Fruit fly (Drosophila melanogaster) whole organism, prepupa: ENCODE measurements around the gene CG42747.

Experiments
- Blimp-1 ChIP-seq: fragments of 200-800 bp; sonication (Bioruptor generic); optimal IDR thresholded peaks from 3 replicates; lab custom pipeline; 2017; ENCODE audit warnings: missing biosample characterization, missing genetic modification characterization, mild to moderate bottlenecking, moderate library complexity, missing genetic modification reagents
- CG10631 ChIP-seq: fragments of 200-800 bp; sonication (Bioruptor generic); optimal IDR thresholded peaks from 2 replicates; lab custom pipeline; 2016; ENCODE audit warnings: missing biosample characterization, missing genetic modification characterization
- CG10669 ChIP-seq: fragments of 200-800 bp; sonication (Bioruptor generic); optimal IDR thresholded peaks from 3 replicates; lab custom pipeline; 2018; ENCODE audit warnings: missing biosample characterization, mild to moderate bottlenecking, missing genetic modification characterization, moderate library complexity
- CG11762 ChIP-seq: fragments of 200-800 bp; sonication (Bioruptor generic); optimal IDR thresholded peaks from 3 replicates; lab custom pipeline; 2016; ENCODE audit warnings: missing biosample characterization, missing genetic modification characterization; ENCODE audit not compliant: insufficient read depth
- CG16779 ChIP-seq: fragments of 200-800 bp; sonication (Bioruptor generic); optimal IDR thresholded peaks from 3 replicates; lab custom pipeline; 2017; ENCODE audit warnings: missing biosample characterization, mild to moderate bottlenecking, missing genetic modification characterization
- CG32006 ChIP-seq: fragments of 200-800 bp; sonication (Bioruptor generic); optimal IDR thresholded peaks from 3 replicates; lab custom pipeline; 2017; ENCODE audit warnings: missing biosample characterization, mild to moderate bottlenecking, missing genetic modification characterization
- CG34406 ChIP-seq: fragments of 200-800 bp; sonication (Bioruptor generic); optimal IDR thresholded peaks from 3 replicates; lab custom pipeline; 2016; ENCODE audit warnings: missing biosample characterization, missing genetic modification characterization
- CG3919 ChIP-seq: fragments of 200-800 bp; sonication (Bioruptor generic); optimal IDR thresholded peaks from 3 replicates; lab custom pipeline; 2016; ENCODE audit warnings: missing biosample characterization, missing genetic modification characterization
- CG6163 ChIP-seq: fragments of 200-800 bp; sonication (Bioruptor generic); IDR thresholded peaks from 3 replicates; pipeline ENCODE4 v1.3.6; 2022; ENCODE audit warnings: missing biosample characterization, missing genetic modification characterization
- CG6276 ChIP-seq: fragments of 200-800 bp; sonication (Bioruptor generic); optimal IDR thresholded peaks from 2 replicates; lab custom pipeline; 2017; ENCODE audit warnings: missing biosample characterization, mild to moderate bottlenecking, missing genetic modification characterization
- CG6854 ChIP-seq: fragments of 200-800 bp; sonication (Bioruptor generic); optimal IDR thresholded peaks from 2 replicates; lab custom pipeline; 2017; ENCODE audit warnings: missing biosample characterization, mild to moderate bottlenecking, missing genetic modification characterization
- CG8119 ChIP-seq: fragments of 200-800 bp; sonication (Bioruptor generic); IDR thresholded peaks from 3 replicates; pipeline ENCODE4 v1.3.6; 2022; ENCODE audit warnings: missing biosample characterization, missing genetic modification characterization
- CG8632 ChIP-seq: fragments of 200-800 bp; sonication (Bioruptor generic); optimal IDR thresholded peaks from 3 replicates; lab custom pipeline; 2016; ENCODE audit warnings: missing biosample characterization, missing genetic modification characterization
- CG9139 ChIP-seq: fragments of 200-800 bp; sonication (Bioruptor generic); optimal IDR thresholded peaks from 3 replicates; lab custom pipeline; 2017; ENCODE audit warnings: missing biosample characterization, mild to moderate bottlenecking, missing genetic modification characterization
- Eip78C ChIP-seq: fragments of 200-800 bp; sonication (Bioruptor generic); peaks from one replicate; lab custom pipeline; 2016; ENCODE audit warnings: missing biosample characterization, missing genetic modification characterization
- Eip93F ChIP-seq: fragments of 200-800 bp; sonication (Bioruptor generic); optimal IDR thresholded peaks from 2 replicates; lab custom pipeline; 2016; ENCODE audit warnings: missing biosample characterization, mild to moderate bottlenecking, missing genetic modification characterization
- Ets96B ChIP-seq: fragments of 200-800 bp; optimal IDR thresholded peaks from 2 replicates; lab custom pipeline; 2019; ENCODE audit warnings: missing biosample characterization, mild to moderate bottlenecking, missing genetic modification characterization, moderate library complexity
- Gug ChIP-seq: fragments of 200-800 bp; sonication (Bioruptor generic); IDR thresholded peaks from 2 replicates; pipeline ENCODE4 v1.3.6; 2022; ENCODE audit warnings: missing biosample characterization, missing genetic modification characterization
- Hr38 ChIP-seq: sonication (Bioruptor generic); optimal IDR thresholded peaks from 2 replicates; lab custom pipeline; 2016; ENCODE audit warnings: missing biosample characterization, missing genetic modification characterization
- Hr4 ChIP-seq: fragments of 200-800 bp; sonication (Bioruptor generic); optimal IDR thresholded peaks from 3 replicates; lab custom pipeline; 2016; ENCODE audit warnings: missing biosample characterization, missing genetic modification characterization
- Met ChIP-seq: fragments of 200-800 bp; sonication (Bioruptor generic); optimal IDR thresholded peaks from 3 replicates; lab custom pipeline; 2016; ENCODE audit warnings: missing biosample characterization, missing genetic modification characterization
- OdsH ChIP-seq: fragments of 200-800 bp; sonication (Bioruptor generic); optimal IDR thresholded peaks from 3 replicates; lab custom pipeline; 2016; ENCODE audit warnings: missing biosample characterization, missing genetic modification characterization
- Smox ChIP-seq: fragments of 200-800 bp; sonication (Bioruptor generic); optimal IDR thresholded peaks from 3 replicates; lab custom pipeline; 2016; ENCODE audit warnings: missing biosample characterization, missing genetic modification characterization
- Sox102F ChIP-seq: fragments of 200-800 bp; sonication (Bioruptor generic); optimal IDR thresholded peaks from 2 replicates; lab custom pipeline; 2016; ENCODE audit warnings: missing biosample characterization, mild to moderate bottlenecking, missing genetic modification characterization
- Sox14 ChIP-seq: fragments of 200-800 bp; sonication (Bioruptor generic); optimal IDR thresholded peaks from 3 replicates; lab custom pipeline; 2016; ENCODE audit warnings: missing biosample characterization, missing genetic modification characterization
- achi ChIP-seq: fragments of 200-800 bp; sonication (Bioruptor generic); optimal IDR thresholded peaks from 3 replicates; lab custom pipeline; 2016; ENCODE audit warnings: missing biosample characterization, missing genetic modification characterization
- acj6 ChIP-seq: fragments of 200-800 bp; sonication (Bioruptor generic); optimal IDR thresholded peaks from 3 replicates; lab custom pipeline; 2016; ENCODE audit warnings: missing biosample characterization, missing genetic modification characterization
- cyc ChIP-seq: fragments of 200-800 bp; sonication (Bioruptor generic); optimal IDR thresholded peaks from 3 replicates; lab custom pipeline; 2016; ENCODE audit warnings: missing biosample characterization, missing genetic modification characterization
- dac ChIP-seq: fragments of 200-800 bp; sonication (Bioruptor generic); optimal IDR thresholded peaks from 2 replicates; lab custom pipeline; 2017; ENCODE audit warnings: missing biosample characterization, mild to moderate bottlenecking, missing genetic modification characterization
- esn ChIP-seq: fragments of 200-800 bp; sonication (Bioruptor generic); optimal IDR thresholded peaks from 2 replicates; lab custom pipeline; 2016; ENCODE audit warnings: missing biosample characterization, mild to moderate bottlenecking, missing genetic modification characterization, moderate library complexity
- fd59A ChIP-seq: fragments of 200-800 bp; sonication (Bioruptor generic); optimal IDR thresholded peaks from 2 replicates; lab custom pipeline; 2017; ENCODE audit warnings: missing biosample characterization, mild to moderate bottlenecking, missing genetic modification characterization, missing genetic modification reagents
- fd85E ChIP-seq: fragments of 200-800 bp; sonication (Bioruptor generic); optimal IDR thresholded peaks from 3 replicates; lab custom pipeline; 2016; ENCODE audit warnings: missing biosample characterization, missing genetic modification characterization
- fkh ChIP-seq: fragments of 200-800 bp; sonication (Bioruptor generic); optimal IDR thresholded peaks from 3 replicates; lab custom pipeline; 2017; ENCODE audit warnings: missing biosample characterization, mild to moderate bottlenecking, missing genetic modification characterization, moderate library complexity
- lz ChIP-seq: fragments of 200-800 bp; sonication (Bioruptor generic); optimal IDR thresholded peaks from 3 replicates; lab custom pipeline; 2016; ENCODE audit warnings: missing biosample characterization, missing genetic modification characterization
- pdm3 ChIP-seq: fragments of 200-800 bp; sonication (Bioruptor generic); optimal IDR thresholded peaks from 3 replicates; lab custom pipeline; 2016; ENCODE audit warnings: missing biosample characterization, missing genetic modification characterization
- salr ChIP-seq, 2 experiments: fragments of 200-800 bp; sonication (Bioruptor generic); optimal IDR thresholded peaks; 3 replicates each; lab custom pipeline; 2016 to 2018; ENCODE audit warnings: missing biosample characterization in 2 of 2, missing genetic modification characterization in 2 of 2, mild to moderate bottlenecking in 1 of 2
- spab ChIP-seq: fragments of 200-800 bp; sonication (Bioruptor generic); optimal IDR thresholded peaks from 2 replicates; lab custom pipeline; 2017; ENCODE audit warnings: missing biosample characterization, mild to moderate bottlenecking, missing genetic modification characterization, missing genetic modification reagents
- svp ChIP-seq: fragments of 200-800 bp; sonication (Bioruptor generic); peaks from one replicate; lab custom pipeline; 2016; ENCODE audit warnings: missing biosample characterization, missing genetic modification characterization
- topi ChIP-seq: fragments of 200-800 bp; sonication (Bioruptor generic); optimal IDR thresholded peaks from 3 replicates; lab custom pipeline; 2016; ENCODE audit warnings: missing biosample characterization, missing genetic modification characterization
- vri ChIP-seq: fragments of 200-800 bp; sonication (Bioruptor generic); optimal IDR thresholded peaks from 3 replicates; lab custom pipeline; 2016; ENCODE audit warnings: missing biosample characterization, mild to moderate bottlenecking, missing genetic modification characterization

The CG42747 gene

dm6 chr3L:6364217-6364616, 36.2 kb upstream of the CG42747 start (continued):
- TF ChIP-seq CG10631 (GFP tag; lab: Kevin White, UChicago): peak; percentile 47
- TF ChIP-seq Eip93F: no peak
- peak; percentile 23 for TF ChIP-seq pdm3 (GFP tag; lab: Kevin White, UChicago)
- 0 out of 2 replicates have a peak, but pooled peaks have one; percentile 12 for TF ChIP-seq Gug
- TF ChIP-seq CG9139 (GFP tag; lab: Kevin White, UChicago): peak; percentile 2
- no peak for TF ChIP-seq CG32006 (GFP tag; lab: Kevin White, UChicago)
- peak; percentile 36 for TF ChIP-seq Smox
- no peak for TF ChIP-seq CG16779 (tag; lab: Kevin White, UChicago)
- peak; percentile 39 for TF ChIP-seq OdsH (GFP tag; lab: Kevin White, UChicago)
- TF ChIP-seq fd85E: no peak
- TF ChIP-seq Met (GFP tag; lab: Kevin White, UChicago): peak; percentile 48
- peak; percentile 23; the same call in 1 of the 3 replicates for TF ChIP-seq CG8119 (GFP tag; lab: Robert Waterston, UW)
- peak; percentile 5 for TF ChIP-seq vri (GFP tag; lab: Kevin White, UChicago)
- no peak for TF ChIP-seq CG6276
- TF ChIP-seq fd59A (GFP tag; lab: Kevin White, UChicago): peak; percentile 51
- no peak for TF ChIP-seq Hr4 (GFP tag; lab: Kevin White, UChicago)
- peak; percentile 66 for TF ChIP-seq svp (GFP tag; lab: Kevin White, UChicago)
- TF ChIP-seq fkh: no peak
- TF ChIP-seq salr (GFP tag; optimal IDR thresholded peaks at IDR 0.05; lab: Kevin White, UChicago): peak in 1 of 2 experiments; percentile 9
- peak; percentile 3 for TF ChIP-seq Sox14 (GFP tag; lab: Kevin White, UChicago)
- no peak for TF ChIP-seq dac (GFP tag; lab: Kevin White, UChicago)

dm6 chr3L:6366629-6367028, 33.8 kb upstream of the CG42747 start:
- no peak for TF ChIP-seq CG34406 (GFP tag; lab: Kevin White, UChicago)
- TF ChIP-seq CG10669 (GFP tag; lab: Kevin White, UChicago): peak; percentile 35
- no peak for TF ChIP-seq pdm3 (GFP tag; lab: Kevin White, UChicago)
- TF ChIP-seq Ets96B: peak; percentile 44
- no peak for TF ChIP-seq vri (GFP tag; lab: Kevin White, UChicago)
- peak; percentile 24 for TF ChIP-seq spab (GFP tag; lab: Kevin White, UChicago)

DNA sequence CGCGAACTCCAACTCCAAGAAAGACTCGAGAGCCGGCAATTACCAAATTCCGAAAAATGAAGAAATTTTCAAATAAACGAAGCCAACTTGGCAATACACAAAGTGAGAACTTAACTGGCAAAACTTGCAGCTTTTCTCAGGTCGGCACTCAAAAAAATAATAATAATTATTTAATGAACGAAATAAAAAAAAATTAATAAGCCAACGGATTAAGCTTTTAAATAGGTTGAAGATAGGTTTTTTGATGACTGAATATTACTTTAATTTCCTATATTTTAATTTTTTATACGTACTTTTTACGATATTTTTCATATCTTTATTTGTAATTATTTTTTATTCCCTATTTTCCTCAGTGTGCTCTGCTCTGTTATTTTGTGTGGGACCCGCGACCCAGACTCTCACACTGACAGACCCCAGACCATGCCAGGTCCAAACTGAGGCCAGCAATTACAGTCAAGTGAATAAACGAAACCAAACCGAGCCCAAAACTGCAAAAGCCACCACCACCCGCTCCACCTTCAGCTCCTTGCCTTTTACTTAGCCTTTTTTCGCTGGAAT, 30.7 kb upstream of the CG42747 start:
- TF ChIP-seq achi (GFP tag; lab: Kevin White, UChicago): peak; percentile 30
- TF ChIP-seq Hr38: no peak
- no peak for TF ChIP-seq Eip93F
- TF ChIP-seq Sox102F (GFP tag; lab: Kevin White, UChicago): peak; percentile 10
- no peak for TF ChIP-seq lz (GFP tag; lab: Kevin White, UChicago)
- TF ChIP-seq CG10631 (GFP tag; lab: Kevin White, UChicago): peak; percentile 26
- TF ChIP-seq CG6163 (GFP tag; lab: Robert Waterston, UW): no peak
- peak; percentile 51 for TF ChIP-seq cyc (GFP tag; lab: Kevin White, UChicago)
- no peak for TF ChIP-seq Sox14 (GFP tag; lab: Kevin White, UChicago)
- peak; percentile 87 for TF ChIP-seq svp (GFP tag; lab: Kevin White, UChicago)
- TF ChIP-seq CG8632 (GFP tag; lab: Kevin White, UChicago): peak; percentile 7
- TF ChIP-seq esn (GFP tag; lab: Kevin White, UChicago): peak; percentile 57
- TF ChIP-seq Blimp-1: peak; percentile 19
- peak; percentile 79 for TF ChIP-seq Eip78C (GFP tag; lab: Kevin White, UChicago)
- no peak for TF ChIP-seq CG6854 (GFP tag; lab: Kevin White, UChicago)
- peak; percentile 47 for TF ChIP-seq Smox
- peak; percentile 40 for TF ChIP-seq CG34406 (GFP tag; lab: Kevin White, UChicago)
- TF ChIP-seq topi: peak; percentile 54
- peak; percentile 30 for TF ChIP-seq vri (GFP tag; lab: Kevin White, UChicago)
- TF ChIP-seq CG11762 (GFP tag; lab: Kevin White, UChicago): peak; percentile 20
- peak; percentile 37 for TF ChIP-seq Met (GFP tag; lab: Kevin White, UChicago)
- TF ChIP-seq OdsH (GFP tag; lab: Kevin White, UChicago): peak; percentile 22
- TF ChIP-seq CG3919 (GFP tag; lab: Kevin White, UChicago): peak; percentile 31
- TF ChIP-seq acj6 (GFP tag; lab: Kevin White, UChicago): peak; percentile 37
